Comparison of ENCODE assay signal across 2 fruit fly cellular contexts in the genomic region with DNA sequence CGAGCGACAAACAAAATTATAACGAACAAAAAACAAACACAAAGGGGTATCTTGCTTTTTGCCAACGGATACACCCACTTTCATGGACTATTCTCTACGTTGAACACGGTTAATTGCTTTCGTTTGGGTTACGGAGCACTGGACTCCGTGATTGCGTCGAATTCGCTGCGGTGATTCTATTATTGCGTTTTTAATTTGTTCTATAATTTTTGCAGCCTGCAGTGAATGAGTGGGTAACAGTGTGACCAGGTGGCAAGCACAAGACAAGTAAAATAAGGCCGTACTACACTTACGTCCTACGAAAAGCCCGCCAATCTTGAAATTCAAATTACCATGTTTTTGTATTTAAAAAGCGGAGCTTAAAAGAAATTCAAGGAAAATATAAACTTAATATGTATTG.
TF ChIP-seq lines count a peak whose summit lies in the region.

A gene (minus strand): TSS at position 268 of the 400 bp plus-strand sequence.

TF ChIP-seq in whole organism, adult, 20 proteins besides CTCF, POLR2A, EP300 and RAD21 (continued from another document):
- TF ChIP-seq Crg-1 (GFP tag; optimal IDR thresholded peaks at IDR 0.05; lab: Kevin White, UChicago), result no peak
- no peak for TF ChIP-seq CG7101 (tag; optimal IDR thresholded peaks at IDR 0.05; lab: Kevin White, UChicago)

TF ChIP-seq in whole organism, embryonic, 481 proteins besides CTCF, POLR2A, EP300 and RAD21 (continued from another document and continues in another):
- TF ChIP-seq MTF-1 (GFP tag; optimal IDR thresholded peaks at IDR 0.05; lab: Kevin White, UChicago; ENCODE audit: borderline replicate concordance) (no peak), Aef1 (GFP tag; IDR thresholded peaks at IDR 0.05; lab: Robert Waterston, UW) (no peak), Vsx1 (GFP tag; optimal IDR thresholded peaks at IDR 0.05; lab: Kevin White, UChicago) (no peak), CkIIα-i1 (GFP tag; IDR thresholded peaks at IDR 0.05; lab: Robert Waterston, UW) (no peak), Stat92E (GFP tag; optimal IDR thresholded peaks at IDR 0.05; lab: Kevin White, UChicago) (peak in 1 of 3 experiments; percentile 45), Ptx1 (GFP tag; IDR thresholded peaks at IDR 0.05; lab: Robert Waterston, UW) (no peak), pnt (GFP tag; optimal IDR thresholded peaks at IDR 0.05; lab: Kevin White, UChicago) (no peak), hbn (GFP tag; IDR thresholded peaks at IDR 0.05; lab: Robert Waterston, UW; ENCODE audit: partially characterized antibody) (no peak), Camta (GFP tag; optimal IDR thresholded peaks at IDR 0.05; lab: Kevin White, UChicago) (no peak), CG10147 (GFP tag; optimal IDR thresholded peaks at IDR 0.05; lab: Kevin White, UChicago) (no peak), CG16779 (GFP tag; IDR thresholded peaks at IDR 0.05; lab: Robert Waterston, UW) (no peak), cad (GFP tag; optimal IDR thresholded peaks at IDR 0.05; lab: Kevin White, UChicago) (no peak), CG10267 (tag; optimal IDR thresholded peaks at IDR 0.05; lab: Kevin White, UChicago) (peak; percentile 30), Oaz (GFP tag; IDR thresholded peaks at IDR 0.05; lab: Robert Waterston, UW) (no peak), Mad (GFP tag; optimal IDR thresholded peaks at IDR 0.05; lab: Kevin White, UChicago) (no peak), ham (GFP tag; IDR thresholded peaks at IDR 0.05; lab: Robert Waterston, UW) (no peak), CG12659 (GFP tag; optimal IDR thresholded peaks at IDR 0.05; lab: Kevin White, UChicago) (peak; percentile 41), CG13287 (GFP tag; IDR thresholded peaks at IDR 0.05; lab: Robert Waterston, UW; ENCODE audit: partially characterized antibody) (no peak; the same call in 1 of the 2 replicates), CG10543 (GFP tag; optimal IDR thresholded peaks at IDR 0.05; lab: Kevin White, UChicago) (no peak), sd (tag; optimal IDR thresholded peaks at IDR 0.05; lab: Kevin White, UChicago) (no peak), wek (GFP tag; optimal IDR thresholded peaks at IDR 0.05; lab: Kevin White, UChicago) (no peak), MESR4 (GFP tag; optimal IDR thresholded peaks at IDR 0.05; lab: Kevin White, UChicago) (peak; percentile 89), CG7987 (GFP tag; optimal IDR thresholded peaks at IDR 0.05; lab: Kevin White, UChicago) (no peak), trem (tag; optimal IDR thresholded peaks at IDR 0.05; lab: Kevin White, UChicago) (peak; percentile 50), ERR (GFP tag; optimal IDR thresholded peaks at IDR 0.05; lab: Kevin White, UChicago) (no peak), tll (GFP tag; optimal IDR thresholded peaks at IDR 0.05; lab: Kevin White, UChicago) (no peak), stwl (tag; optimal IDR thresholded peaks at IDR 0.05; lab: Kevin White, UChicago) (peak; percentile 46), al (GFP tag; IDR thresholded peaks at IDR 0.05; lab: Robert Waterston, UW) (no peak), yki (optimal IDR thresholded peaks at IDR 0.05; lab: Kevin White, UChicago) (no peak), seq (GFP tag; IDR thresholded peaks at IDR 0.05; lab: Robert Waterston, UW) (no peak), pfk (GFP tag; optimal IDR thresholded peaks at IDR 0.05; lab: Kevin White, UChicago) (no peak), Abd-B (GFP tag; optimal IDR thresholded peaks at IDR 0.05; lab: Kevin White, UChicago) (no peak), CG15514 (GFP tag; optimal IDR thresholded peaks at IDR 0.05; lab: Kevin White, UChicago) (peak; percentile 20), zfh2 (GFP tag; optimal IDR thresholded peaks at IDR 0.05; lab: Kevin White, UChicago) (no peak), tio (GFP tag; optimal IDR thresholded peaks at IDR 0.05; lab: Kevin White, UChicago) (no peak), CG11456 (GFP tag; IDR thresholded peaks at IDR 0.05; lab: Robert Waterston, UW) (no peak), wor (GFP tag; IDR thresholded peaks at IDR 0.05; lab: Robert Waterston, UW) (no peak), vnd (GFP tag; IDR thresholded peaks at IDR 0.05; lab: Robert Waterston, UW; ENCODE audit: partially characterized antibody) (no peak), E2f1 (GFP tag; IDR thresholded peaks at IDR 0.05; lab: Robert Waterston, UW) (no peak), Usf (GFP tag; optimal IDR thresholded peaks at IDR 0.05; lab: Kevin White, UChicago) (no peak), Hr78 (GFP tag; optimal IDR thresholded peaks at IDR 0.05; lab: Kevin White, UChicago) (no peak), ato (GFP tag; IDR thresholded peaks at IDR 0.05; lab: Robert Waterston, UW; ENCODE audit: partially characterized antibody) (no peak), Dek (tag; optimal IDR thresholded peaks at IDR 0.05; lab: Kevin White, UChicago) (no peak), CG17359 (tag; optimal IDR thresholded peaks at IDR 0.05; lab: Kevin White, UChicago) (no peak), ttk (GFP tag; IDR thresholded peaks at IDR 0.05; lab: Robert Waterston, UW) (no peak), dimm (GFP tag; IDR thresholded peaks at IDR 0.05; lab: Robert Waterston, UW) (no peak), CG1024 (GFP tag; IDR thresholded peaks at IDR 0.05; lab: Robert Waterston, UW) (no peak), grau (tag; optimal IDR thresholded peaks at IDR 0.05; lab: Kevin White, UChicago) (peak; percentile 2), CG11695 (GFP tag; IDR thresholded peaks at IDR 0.05; lab: Robert Waterston, UW) (no peak), CG13624 (GFP tag; optimal IDR thresholded peaks at IDR 0.05; lab: Kevin White, UChicago) (peak; percentile 41), YL-1 (GFP tag; optimal IDR thresholded peaks at IDR 0.05; lab: Kevin White, UChicago) (peak; percentile 54), CG2129 (GFP tag; IDR thresholded peaks at IDR 0.05; lab: Robert Waterston, UW; ENCODE audit: partially characterized antibody) (no peak), bcd (GFP tag; optimal IDR thresholded peaks at IDR 0.05; lab: Kevin White, UChicago) (no peak), CG9932 (GFP tag; IDR thresholded peaks at IDR 0.05; lab: Robert Waterston, UW) (no peak), CG17912 (GFP tag; optimal IDR thresholded peaks at IDR 0.05; lab: Kevin White, UChicago) (no peak), salm (tag; optimal IDR thresholded peaks at IDR 0.05; lab: Kevin White, UChicago) (no peak), Chrac-16 (GFP tag; optimal IDR thresholded peaks at IDR 0.05; lab: Kevin White, UChicago) (no peak), sc (optimal IDR thresholded peaks at IDR 0.05; lab: Kevin White, UChicago) (no peak), sc (GFP tag; optimal IDR thresholded peaks at IDR 0.05; lab: Kevin White, UChicago) (no peak), z (GFP tag; IDR thresholded peaks at IDR 0.05; lab: Robert Waterston, UW) (no peak), fd96Cb (tag; optimal IDR thresholded peaks at IDR 0.05; lab: Kevin White, UChicago) (no peak), nau (GFP tag; optimal IDR thresholded peaks at IDR 0.05; lab: Kevin White, UChicago) (no peak), otp (GFP tag; IDR thresholded peaks at IDR 0.05; lab: Robert Waterston, UW) (no peak), Asciz (GFP tag; optimal IDR thresholded peaks at IDR 0.05; lab: Kevin White, UChicago) (no peak), CG12155 (GFP tag; optimal IDR thresholded peaks at IDR 0.05; lab: Kevin White, UChicago) (no peak), CG4617 (GFP tag; optimal IDR thresholded peaks at IDR 0.05; lab: Kevin White, UChicago; ENCODE audit: borderline replicate concordance) (peak; percentile 81), BEAF-32 (GFP tag; optimal IDR thresholded peaks at IDR 0.05; lab: Kevin White, UChicago) (peak; percentile 21), CG7745 (tag; optimal IDR thresholded peaks at IDR 0.05; lab: Kevin White, UChicago) (peak; percentile 6), crol (GFP tag; IDR thresholded peaks at IDR 0.05; lab: Robert Waterston, UW) (peak; percentile 20; the same call in 1 of the 2 replicates), tin (GFP tag; optimal IDR thresholded peaks at IDR 0.05; lab: Kevin White, UChicago) (no peak), crc (GFP tag; optimal IDR thresholded peaks at IDR 0.05; lab: Kevin White, UChicago) (no peak), phol (tag; optimal IDR thresholded peaks at IDR 0.05; lab: Kevin White, UChicago) (peak; percentile 12), CG17612 (GFP tag; IDR thresholded peaks at IDR 0.05; lab: Robert Waterston, UW) (no peak), CG7271 (tag; optimal IDR thresholded peaks at IDR 0.05; lab: Kevin White, UChicago) (no peak), br (optimal IDR thresholded peaks at IDR 0.05; lab: Kevin White, UChicago) (no peak), Adf1 (GFP tag; IDR thresholded peaks at IDR 0.05; lab: Robert Waterston, UW) (no peak), CoRest (tag; optimal IDR thresholded peaks at IDR 0.05; lab: Kevin White, UChicago) (no peak), gsb (GFP tag; IDR thresholded peaks at IDR 0.05; lab: Robert Waterston, UW) (no peak), Atf3 (GFP tag; optimal IDR thresholded peaks at IDR 0.05; lab: Kevin White, UChicago) (no peak), CG9437 (GFP tag; optimal IDR thresholded peaks at IDR 0.05; lab: Kevin White, UChicago) (peak; percentile 25), hkb (optimal IDR thresholded peaks at IDR 0.05; lab: Kevin White, UChicago) (no peak), hkb (GFP tag; IDR thresholded peaks at IDR 0.05; lab: Robert Waterston, UW) (no peak), Nf-YA (GFP tag; IDR thresholded peaks at IDR 0.05; lab: Robert Waterston, UW) (no peak), Hmx (GFP tag; optimal IDR thresholded peaks at IDR 0.05; lab: Kevin White, UChicago) (no peak), CG18599 (GFP tag; optimal IDR thresholded peaks at IDR 0.05; lab: Kevin White, UChicago) (no peak), Optix (GFP tag; IDR thresholded peaks at IDR 0.05; lab: Robert Waterston, UW) (no peak), CG8388 (GFP tag; optimal IDR thresholded peaks at IDR 0.05; lab: Kevin White, UChicago) (no peak), ac (GFP tag; optimal IDR thresholded peaks at IDR 0.05; lab: Kevin White, UChicago) (no peak), CG17802 (tag; optimal IDR thresholded peaks at IDR 0.05; lab: Kevin White, UChicago) (no peak), CG4360 (GFP tag; IDR thresholded peaks at IDR 0.05; lab: Robert Waterston, UW) (no peak), dmrt99B (tag; optimal IDR thresholded peaks at IDR 0.05; lab: Kevin White, UChicago) (no peak), lmd (GFP tag; IDR thresholded peaks at IDR 0.05; lab: Robert Waterston, UW) (no peak), az2 (GFP tag; optimal IDR thresholded peaks at IDR 0.05; lab: Kevin White, UChicago) (no peak), CG14710 (tag; optimal IDR thresholded peaks at IDR 0.05; lab: Kevin White, UChicago) (peak; percentile 24), cato (GFP tag; optimal IDR thresholded peaks at IDR 0.05; lab: Kevin White, UChicago; ENCODE audit: borderline replicate concordance) (no peak), CG8478 (optimal IDR thresholded peaks at IDR 0.05; lab: Kevin White, UChicago) (no peak), p53 (GFP tag; optimal IDR thresholded peaks at IDR 0.05; lab: Kevin White, UChicago) (no peak), dan (GFP tag; IDR thresholded peaks at IDR 0.05; lab: Robert Waterston, UW) (no peak), CG13894 (tag; optimal IDR thresholded peaks at IDR 0.05; lab: Kevin White, UChicago) (no peak), Fer1 (GFP tag; optimal IDR thresholded peaks at IDR 0.05; lab: Kevin White, UChicago) (peak; percentile 4), kah (GFP tag; optimal IDR thresholded peaks at IDR 0.05; lab: Kevin White, UChicago) (no peak), ranshi (GFP tag; IDR thresholded peaks at IDR 0.05; lab: Robert Waterston, UW) (no peak), ind (GFP tag; optimal IDR thresholded peaks at IDR 0.05; lab: Kevin White, UChicago) (no peak), Pdp1 (GFP tag; optimal IDR thresholded peaks at IDR 0.05; lab: Kevin White, UChicago) (peak in 1 of 2 experiments; percentile 75), CG1603 (tag; optimal IDR thresholded peaks at IDR 0.05; lab: Kevin White, UChicago) (peak; percentile 37), dysf (GFP tag; IDR thresholded peaks at IDR 0.05; lab: Robert Waterston, UW) (no peak), Doc3 (GFP tag; IDR thresholded peaks at IDR 0.05; lab: Robert Waterston, UW; ENCODE audit: partially characterized antibody) (no peak), CG30403 (GFP tag; optimal IDR thresholded peaks at IDR 0.05; lab: Kevin White, UChicago) (no peak), CG9797 (GFP tag; optimal IDR thresholded peaks at IDR 0.05; lab: Kevin White, UChicago) (peak; percentile 79), CG3163 (GFP tag; optimal IDR thresholded peaks at IDR 0.05; lab: Kevin White, UChicago) (no peak), CG2116 (GFP tag; optimal IDR thresholded peaks at IDR 0.05; lab: Kevin White, UChicago) (peak; percentile 15), gcm (GFP tag; optimal IDR thresholded peaks at IDR 0.05; lab: Kevin White, UChicago) (no peak), H2.0 (GFP tag; IDR thresholded peaks at IDR 0.05; lab: Robert Waterston, UW) (no peak), Antp (GFP tag; optimal IDR thresholded peaks at IDR 0.05; lab: Kevin White, UChicago) (no peak), CG16813 (GFP tag; IDR thresholded peaks at IDR 0.05; lab: Robert Waterston, UW; ENCODE audit: partially characterized antibody) (no peak), Ets97D (GFP tag; optimal IDR thresholded peaks at IDR 0.05; lab: Kevin White, UChicago) (peak; percentile 38), Rfx (GFP tag; IDR thresholded peaks at IDR 0.05; lab: Robert Waterston, UW) (no peak), CG17385 (GFP tag; optimal IDR thresholded peaks at IDR 0.05; lab: Kevin White, UChicago) (no peak), HLH3B (GFP tag; IDR thresholded peaks at IDR 0.05; lab: Robert Waterston, UW) (no peak), nom (GFP tag; optimal IDR thresholded peaks at IDR 0.05; lab: Kevin White, UChicago) (peak; percentile 10), Spps (tag; optimal IDR thresholded peaks at IDR 0.05; lab: Kevin White, UChicago) (no peak), Scr (GFP tag; IDR thresholded peaks at IDR 0.05; lab: Robert Waterston, UW; ENCODE audit: partially characterized antibody) (no peak), gfzf (GFP tag; optimal IDR thresholded peaks at IDR 0.05; lab: Kevin White, UChicago) (peak; percentile 84), zen2 (GFP tag; IDR thresholded peaks at IDR 0.05; lab: Robert Waterston, UW; ENCODE audit: partially characterized antibody) (no peak), hb (GFP tag; IDR thresholded peaks at IDR 0.05; lab: Robert Waterston, UW; ENCODE audit: partially characterized antibody) (no peak), CG17568 (GFP tag; optimal IDR thresholded peaks at IDR 0.05; lab: Kevin White, UChicago) (no peak), Sry-δ (GFP tag; optimal IDR thresholded peaks at IDR 0.05; lab: Kevin White, UChicago) (peak; percentile 21), D19B (GFP tag; optimal IDR thresholded peaks at IDR 0.05; lab: Kevin White, UChicago) (no peak), CG12744 (GFP tag; optimal IDR thresholded peaks at IDR 0.05; lab: Kevin White, UChicago) (no peak), CG7963 (GFP tag; IDR thresholded peaks at IDR 0.05; lab: Robert Waterston, UW; ENCODE audit: partially characterized antibody) (no peak)
